Fruit fly (Drosophila melanogaster): ENCODE measurements around the gene CG5937.

CG5937 gene

dm6 chrX:6003830-6004229 is 36.0 kb upstream of the CG5937 start:
- TF ChIP-seq CG15710 (tag; optimal IDR thresholded peaks at IDR 0.05) (peak; percentile 66), CG12605 (GFP tag; IDR thresholded peaks at IDR 0.05) (no peak), CG17806 (tag; optimal IDR thresholded peaks at IDR 0.05) (peak; percentile 63), Pif1B (GFP tag; optimal IDR thresholded peaks at IDR 0.05) (no peak), CG13204 (GFP tag; optimal IDR thresholded peaks at IDR 0.05) (peak; percentile 13), Ets98B (GFP tag; IDR thresholded peaks at IDR 0.05) (no peak), Snoo (tag; optimal IDR thresholded peaks at IDR 0.05) (peak; percentile 22), CG10348 (GFP tag; IDR thresholded peaks at IDR 0.05) (no peak), CG8159 (tag; optimal IDR thresholded peaks at IDR 0.05) (peak; percentile 70), CG14655 (GFP tag; optimal IDR thresholded peaks at IDR 0.05) (peak; percentile 54), fd96Ca (GFP tag; IDR thresholded peaks at IDR 0.05) (0 out of 3 replicates have a peak, but pooled peaks have one; percentile 11), CG9948 (tag; optimal IDR thresholded peaks at IDR 0.05) (peak; percentile 47), CG34367 (tag; optimal IDR thresholded peaks at IDR 0.05) (peak; percentile 33), Pif1A (GFP tag; optimal IDR thresholded peaks at IDR 0.05) (peak; percentile 7), CG8301 (tag; optimal IDR thresholded peaks at IDR 0.05) (peak; percentile 11)

- TF ChIP-seq D1 (tag; optimal IDR thresholded peaks at IDR 0.05) (no peak), CG12605 (GFP tag; IDR thresholded peaks at IDR 0.05) (no peak)
Observed at dm6 chrX:6007502-6007901, 32.3 kb upstream of the CG5937 start.

dm6 chrX:6010539-6011268 is 29.1 kb upstream of the CG5937 start:
- no peak for TF ChIP-seq CG10348 (GFP tag; IDR thresholded peaks at IDR 0.05)

- TF ChIP-seq CG4496 (GFP tag; IDR thresholded peaks at IDR 0.05) (0 out of 3 replicates have a peak, but pooled peaks have one; percentile 11), gl (tag; optimal IDR thresholded peaks at IDR 0.05) (no peak), Ets98B (GFP tag; IDR thresholded peaks at IDR 0.05) (peak; percentile 20; the same call in 1 of the 2 replicates)
Observed at dm6 chrX:6012976-6013684, 26.7 kb upstream of the CG5937 start, which contains the start of gene mab-21. mab-21 (minus strand) TSS chrX:6013181.

dm6 chrX:6020254-6020653 is 19.6 kb upstream of the CG5937 start:
- TF ChIP-seq CG8301 (tag; optimal IDR thresholded peaks at IDR 0.05) (peak; percentile 48), CG15710 (tag; optimal IDR thresholded peaks at IDR 0.05) (peak; percentile 78), CG14655 (GFP tag; optimal IDR thresholded peaks at IDR 0.05) (peak; percentile 66), D1 (tag; optimal IDR thresholded peaks at IDR 0.05) (no peak), CG9948 (tag; optimal IDR thresholded peaks at IDR 0.05) (peak; percentile 56), CG12605 (GFP tag; IDR thresholded peaks at IDR 0.05) (0 out of 2 replicates have a peak, but pooled peaks have one; percentile 13), CG32121 (GFP tag; IDR thresholded peaks at IDR 0.05) (no peak), CG13204 (GFP tag; optimal IDR thresholded peaks at IDR 0.05) (peak; percentile 27), Ets98B (GFP tag; IDR thresholded peaks at IDR 0.05) (peak; percentile 63; the same call in 1 of the 2 replicates), Pif1A (GFP tag; optimal IDR thresholded peaks at IDR 0.05) (peak; percentile 84), EcR (GFP tag; optimal IDR thresholded peaks at IDR 0.05) (peak; percentile 26), fd96Ca (GFP tag; IDR thresholded peaks at IDR 0.05) (peak; percentile 63; the same call in 1 of the 3 replicates), Pif1B (GFP tag; optimal IDR thresholded peaks at IDR 0.05) (peak; percentile 68), CG4496 (GFP tag; IDR thresholded peaks at IDR 0.05) (peak; percentile 62; the same call in 2 of the 3 replicates), CG10348 (GFP tag; IDR thresholded peaks at IDR 0.05) (no peak), CG34367 (tag; optimal IDR thresholded peaks at IDR 0.05) (peak; percentile 64), Snoo (tag; optimal IDR thresholded peaks at IDR 0.05) (peak; percentile 78), CG8159 (tag; optimal IDR thresholded peaks at IDR 0.05) (peak; percentile 82), rn (GFP tag; IDR thresholded peaks at IDR 0.05) (no peak), gl (tag; optimal IDR thresholded peaks at IDR 0.05) (peak; percentile 47), CG17806 (tag; optimal IDR thresholded peaks at IDR 0.05) (peak; percentile 68)

- TF ChIP-seq CG17806 (tag; optimal IDR thresholded peaks at IDR 0.05) = peak; percentile 8
- TF ChIP-seq CG9948 (tag; optimal IDR thresholded peaks at IDR 0.05) = no peak
- TF ChIP-seq CG15710 (tag; optimal IDR thresholded peaks at IDR 0.05) = no peak
- TF ChIP-seq Pif1B (GFP tag; optimal IDR thresholded peaks at IDR 0.05) = no peak
- no peak for TF ChIP-seq D1 (tag; optimal IDR thresholded peaks at IDR 0.05)
- no peak for TF ChIP-seq CG8301 (tag; optimal IDR thresholded peaks at IDR 0.05)
- 0 out of 3 replicates have a peak, but pooled peaks have one; percentile 12 for TF ChIP-seq fd96Ca (GFP tag; IDR thresholded peaks at IDR 0.05)
- no peak for TF ChIP-seq CG10348 (GFP tag; IDR thresholded peaks at IDR 0.05)
- TF ChIP-seq Snoo (tag; optimal IDR thresholded peaks at IDR 0.05) = peak; percentile 17
- TF ChIP-seq CG8159 (tag; optimal IDR thresholded peaks at IDR 0.05) = peak; percentile 1
- TF ChIP-seq CG32121 (GFP tag; IDR thresholded peaks at IDR 0.05) = no peak
- TF ChIP-seq rn (GFP tag; IDR thresholded peaks at IDR 0.05) = no peak
- no peak for TF ChIP-seq gl (tag; optimal IDR thresholded peaks at IDR 0.05)
- no peak for TF ChIP-seq CG34367 (tag; optimal IDR thresholded peaks at IDR 0.05)
- TF ChIP-seq EcR (GFP tag; optimal IDR thresholded peaks at IDR 0.05) = no peak
Observed at dm6 chrX:6021414-6021813, 18.4 kb upstream of the CG5937 start.
